Fruit fly (Drosophila melanogaster) whole organism, embryonic: ENCODE measurements around the gene CG10337.

ENCODE experiments used
- CG11723 ChIP-seq: fragments of 200-800 bp; sonication (Bioruptor generic); optimal IDR thresholded peaks from 2 replicates; lab custom pipeline; 2017; ENCODE audit warnings: missing biosample characterization, mild to moderate bottlenecking, missing genetic modification characterization
- CG12769 ChIP-seq: fragments of 200-800 bp; sonication (Bioruptor generic); optimal IDR thresholded peaks from 2 replicates; lab custom pipeline; 2019; ENCODE audit warnings: missing biosample characterization, mild to moderate bottlenecking, missing genetic modification characterization, moderate library complexity
- CG17359 ChIP-seq: fragments of 200-800 bp; sonication (Bioruptor generic); optimal IDR thresholded peaks from 3 replicates; lab custom pipeline; 2018; ENCODE audit warnings: missing biosample characterization, mild to moderate bottlenecking, missing genetic modification characterization, moderate library complexity
- CG2129 ChIP-seq: fragments of 200-800 bp; sonication (Bioruptor generic); IDR thresholded peaks from 2 replicates; pipeline ENCODE4 v1.3.6; 2022; ENCODE audit warnings: missing biosample characterization, missing genetic modification characterization; ENCODE audit not compliant: partially characterized antibody
- Doc3 ChIP-seq: fragments of 200-800 bp; sonication (Bioruptor generic); IDR thresholded peaks from 3 replicates; pipeline ENCODE4 v1.3.6; 2022; ENCODE audit warnings: missing biosample characterization, missing genetic modification characterization; ENCODE audit not compliant: partially characterized antibody
- Spps ChIP-seq: fragments of 200-800 bp; sonication (Bioruptor generic); optimal IDR thresholded peaks from 2 replicates; lab custom pipeline; 2018; ENCODE audit warnings: missing biosample characterization, mild to moderate bottlenecking, missing genetic modification characterization
- Xbp1 ChIP-seq: fragments of 200-800 bp; sonication (Bioruptor generic); optimal IDR thresholded peaks from 3 replicates; lab custom pipeline; 2016; ENCODE audit warnings: missing biosample characterization, mild to moderate bottlenecking, missing genetic modification characterization
- ara ChIP-seq: fragments of 200-800 bp; sonication (Bioruptor generic); IDR thresholded peaks from 2 replicates; pipeline ENCODE4 v1.3.6; 2022; ENCODE audit warnings: missing biosample characterization, missing genetic modification characterization
- chif ChIP-seq, 2 experiments: fragments of 200-800 bp; sonication (Bioruptor generic); optimal IDR thresholded peaks; 3 replicates each; lab custom pipeline; 2016; ENCODE audit warnings: missing biosample characterization in 2 of 2, missing genetic modification characterization in 2 of 2
- crol ChIP-seq: fragments of 200-800 bp; sonication (Bioruptor generic); IDR thresholded peaks from 2 replicates; pipeline ENCODE4 v1.3.6; 2022; ENCODE audit warnings: missing biosample characterization, missing genetic modification characterization
- ham ChIP-seq: fragments of 200-800 bp; sonication (Bioruptor generic); IDR thresholded peaks from 2 replicates; pipeline ENCODE4 v1.3.6; 2022; ENCODE audit warnings: missing biosample characterization, missing genetic modification characterization
- inv ChIP-seq: fragments of 200-800 bp; sonication (Bioruptor generic); IDR thresholded peaks from 2 replicates; pipeline ENCODE4 v1.3.6; 2022; ENCODE audit warnings: missing biosample characterization, missing genetic modification characterization; ENCODE audit not compliant: partially characterized antibody
- nerfin-1 ChIP-seq: fragments of 200-800 bp; sonication (Bioruptor generic); optimal IDR thresholded peaks from 3 replicates; lab custom pipeline; 2019; ENCODE audit warnings: missing biosample characterization, mild to moderate bottlenecking, missing genetic modification characterization, moderate library complexity
- sc ChIP-seq, 3 experiments: fragments of >200 bp in 2 of 3; fragments of 200-800 bp in 1 of 3; sonication (Bioruptor generic) in 1 of 3; optimal IDR thresholded peaks; 2 replicates in 2 of 3; 3 replicates in 1 of 3; lab custom pipeline; 2017; ENCODE audit warnings: mild to moderate bottlenecking in 1 of 3, missing biosample characterization in 1 of 3, missing genetic modification characterization in 1 of 3, missing genetic modification reagents in 1 of 3

DNA sequence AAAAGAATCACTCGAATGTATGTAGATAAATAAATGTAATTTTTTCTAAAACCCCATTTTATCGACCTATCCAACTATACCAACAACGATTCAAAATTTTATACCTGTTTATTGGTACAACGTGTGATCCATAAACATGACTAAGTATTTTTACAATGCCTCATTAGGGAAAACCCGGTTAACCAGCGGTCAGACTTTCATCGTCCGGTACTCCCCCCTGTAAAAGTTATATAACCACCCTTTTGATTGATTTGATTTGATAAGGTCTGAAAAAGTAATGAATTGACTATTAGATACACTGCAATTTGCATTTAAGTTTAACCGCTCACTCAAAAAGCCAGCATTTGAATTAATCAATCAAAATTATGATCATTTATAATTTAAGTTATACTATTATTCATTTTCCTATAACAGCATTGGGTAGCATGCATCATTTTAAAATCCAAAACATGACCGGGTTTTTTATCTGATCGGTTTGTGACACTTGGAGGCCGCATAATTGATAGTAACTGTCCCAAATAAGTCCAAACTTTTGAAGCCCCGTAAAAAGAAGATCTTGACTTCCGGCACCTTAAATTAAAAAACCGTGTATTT, 20.6 kb upstream of the CG10337 start:
- TF ChIP-seq ara (no peak), nerfin-1 (tag; lab: Kevin White, UChicago) (no peak), chif (GFP tag; optimal IDR thresholded peaks at IDR 0.05; lab: Kevin White, UChicago) (no peak), CG2129 (GFP tag; lab: Robert Waterston, UW) (no peak), CG11723 (GFP tag; lab: Kevin White, UChicago) (no peak), ham (GFP tag; lab: Robert Waterston, UW) (no peak), inv (no peak), sc (optimal IDR thresholded peaks at IDR 0.05; lab: Kevin White, UChicago) (no peak), sc (GFP tag; optimal IDR thresholded peaks at IDR 0.05; lab: Kevin White, UChicago) (no peak), Spps (tag; lab: Kevin White, UChicago) (no peak), CG17359 (tag; lab: Kevin White, UChicago) (no peak), Xbp1 (GFP tag; lab: Kevin White, UChicago) (no peak), CG12769 (tag; lab: Kevin White, UChicago) (no peak), crol (GFP tag; lab: Robert Waterston, UW) (no peak), Doc3 (GFP tag; lab: Robert Waterston, UW) (no peak)
